Fruit fly (Drosophila melanogaster) whole organism, adult: ENCODE measurements around the gene CG15563.

ENCODE experiments used
- CG11617 ChIP-seq: fragments of 200-800 bp; sonication (Bioruptor generic); optimal IDR thresholded peaks from 2 replicates; lab custom pipeline; 2017; ENCODE audit warnings: mild to moderate bottlenecking, missing biosample characterization, missing genetic modification reagents, missing genetic modification characterization
- bab1 ChIP-seq: fragments of 200-800 bp; sonication (Bioruptor generic); optimal IDR thresholded peaks from 3 replicates; lab custom pipeline; 2019; ENCODE audit warnings: missing biosample characterization, mild to moderate bottlenecking, missing genetic modification characterization, moderate library complexity
- cic ChIP-seq: fragments of 200-800 bp; sonication (Bioruptor generic); optimal IDR thresholded peaks from 2 replicates; lab custom pipeline; 2017; ENCODE audit warnings: missing biosample characterization, mild to moderate bottlenecking, missing genetic modification characterization, moderate library complexity
- ovo ChIP-seq: fragments of 200-800 bp; sonication (Bioruptor generic); optimal IDR thresholded peaks from 2 replicates; lab custom pipeline; 2016; ENCODE audit warnings: missing biosample characterization, missing genetic modification characterization
- pad ChIP-seq: fragments of 200-800 bp; sonication (Bioruptor generic); optimal IDR thresholded peaks from 3 replicates; lab custom pipeline; 2017; ENCODE audit warnings: missing biosample characterization, missing genetic modification characterization, mild to moderate bottlenecking, moderate library complexity, missing genetic modification reagents
- tj ChIP-seq: fragments of 200-800 bp; sonication (Bioruptor generic); optimal IDR thresholded peaks from 3 replicates; lab custom pipeline; 2017; ENCODE audit warnings: missing biosample characterization, mild to moderate bottlenecking, missing genetic modification characterization, moderate library complexity
- toe ChIP-seq: fragments of 200-800 bp; sonication (Bioruptor generic); optimal IDR thresholded peaks from 2 replicates; lab custom pipeline; 2016; ENCODE audit warnings: missing biosample characterization, missing genetic modification characterization

DNA sequence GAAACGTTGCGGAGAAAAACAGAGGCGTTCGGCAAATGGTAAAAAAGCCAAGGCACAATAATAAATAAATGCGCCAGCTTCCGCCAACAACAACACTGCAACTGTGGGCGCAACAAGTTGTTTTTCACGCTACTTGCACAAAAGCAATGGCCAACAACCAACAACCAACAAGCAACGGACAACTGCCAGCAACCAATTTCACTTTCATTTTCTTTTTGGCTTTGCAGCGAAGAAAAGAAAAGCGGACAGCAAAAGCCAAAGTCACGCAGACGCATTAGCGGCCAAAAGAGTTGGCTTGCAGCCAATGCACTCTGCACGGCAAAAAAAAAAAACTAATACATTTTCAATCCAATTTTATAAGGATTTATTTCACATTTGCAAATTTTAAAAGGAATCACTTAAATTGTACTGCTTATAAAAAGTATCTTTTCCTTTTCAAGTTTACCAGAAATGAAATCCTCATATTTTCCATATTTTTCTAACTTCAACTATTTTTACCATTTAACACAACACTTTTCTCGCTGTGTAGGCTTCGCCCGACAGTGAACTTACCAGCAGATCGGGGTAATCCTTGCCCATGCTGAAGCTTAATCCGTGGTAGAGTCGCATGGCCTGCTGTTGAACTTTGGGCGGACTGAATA, 19.1 kb upstream of the CG15563 start:
- TF ChIP-seq tj: no peak
- no peak for TF ChIP-seq bab1 (GFP tag; lab: Kevin White, UChicago)
- no peak for TF ChIP-seq CG11617 (GFP tag; lab: Kevin White, UChicago)
- no peak for TF ChIP-seq ovo (GFP tag; lab: Kevin White, UChicago)
- no peak for TF ChIP-seq cic (GFP tag; lab: Kevin White, UChicago)
- no peak for TF ChIP-seq pad (GFP tag; lab: Kevin White, UChicago)
- no peak for TF ChIP-seq toe (GFP tag; lab: Kevin White, UChicago)
